Fruit fly (Drosophila melanogaster) whole organism, pupa: Measurements from ENCODE around the gene RpS27.

Source experiments
- CG15710 ChIP-seq: fragments of 200-800 bp; sonication (Bioruptor generic); optimal IDR thresholded peaks from 2 replicates; lab custom pipeline; 2018; ENCODE audit warnings: missing biosample characterization, mild to moderate bottlenecking, missing genetic modification characterization, moderate library complexity
- CG17806 ChIP-seq: fragments of 200-800 bp; sonication (Bioruptor generic); optimal IDR thresholded peaks from 2 replicates; lab custom pipeline; 2018; ENCODE audit warnings: missing biosample characterization, mild to moderate bottlenecking, missing genetic modification characterization, moderate library complexity
- CG32121 ChIP-seq: fragments of 200-800 bp; sonication (Bioruptor generic); IDR thresholded peaks from 2 replicates; pipeline ENCODE4 v1.3.6; 2022; ENCODE audit warnings: missing biosample characterization, missing genetic modification characterization
- gl ChIP-seq: fragments of 200-800 bp; sonication (Bioruptor generic); optimal IDR thresholded peaks from 2 replicates; lab custom pipeline; 2018; ENCODE audit warnings: missing biosample characterization, mild to moderate bottlenecking, missing genetic modification characterization
- rn ChIP-seq: fragments of 200-800 bp; sonication (Bioruptor generic); IDR thresholded peaks from 2 replicates; pipeline ENCODE4 v1.3.6; 2022; ENCODE audit warnings: missing biosample characterization, missing genetic modification characterization

DNA sequence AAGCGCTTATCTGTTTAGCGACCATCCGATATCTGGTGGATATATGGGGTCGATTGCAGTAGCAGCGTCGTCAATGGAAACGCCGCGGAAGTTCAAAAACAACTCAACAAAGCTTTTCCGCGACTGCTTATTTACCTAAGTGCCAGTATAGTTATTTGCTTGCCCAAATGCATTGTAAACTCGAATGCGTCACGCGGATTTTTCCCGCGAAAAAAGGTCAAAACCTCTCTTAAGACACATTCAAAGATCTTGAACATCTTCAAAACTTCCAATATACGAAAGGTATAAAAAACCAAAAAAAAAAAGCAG is 38.6 kb downstream of the RpS27 start:
- TF ChIP-seq rn (GFP tag; lab: Robert Waterston, UW) (no peak), gl (tag; lab: Kevin White, UChicago) (no peak), CG32121 (no peak), CG17806 (no peak), CG15710 (tag; lab: Kevin White, UChicago) (no peak)
